Fruit fly (Drosophila melanogaster): ENCODE measurements around the gene btn.

The btn gene

dm6 chr3R:22624737-22625136 lies 38.3 kb upstream of the btn start (continued):
- TF ChIP-seq sc (optimal IDR thresholded peaks at IDR 0.05) = no peak
- peak; percentile 35 for TF ChIP-seq sc (GFP tag; optimal IDR thresholded peaks at IDR 0.05)
- no peak for TF ChIP-seq Bgb (GFP tag; IDR thresholded peaks at IDR 0.05; ENCODE audit: partially characterized antibody)
- TF ChIP-seq CG8281 (tag; optimal IDR thresholded peaks at IDR 0.05) = peak; percentile 15
- TF ChIP-seq corto (GFP tag; optimal IDR thresholded peaks at IDR 0.05) = peak; percentile 13
- peak; percentile 56 to 59 for TF ChIP-seq dpn (GFP tag; optimal IDR thresholded peaks at IDR 0.05)
- TF ChIP-seq CkIIα-i1 (GFP tag; IDR thresholded peaks at IDR 0.05) = no peak
- TF ChIP-seq CG8359 (GFP tag; optimal IDR thresholded peaks at IDR 0.05; ENCODE audit: borderline replicate concordance) = no peak
- TF ChIP-seq CG17612 (GFP tag; IDR thresholded peaks at IDR 0.05) = no peak
- no peak for TF ChIP-seq cg (GFP tag; optimal IDR thresholded peaks at IDR 0.05)
- no peak for TF ChIP-seq pzg (GFP tag; optimal IDR thresholded peaks at IDR 0.05)
- no peak for TF ChIP-seq eve (GFP tag; optimal IDR thresholded peaks at IDR 0.05)
- peak; percentile 55 for TF ChIP-seq CG12104 (GFP tag; optimal IDR thresholded peaks at IDR 0.05)
- peak; percentile 10 for TF ChIP-seq org-1 (GFP tag; optimal IDR thresholded peaks at IDR 0.05)
- TF ChIP-seq CG15011 (GFP tag; optimal IDR thresholded peaks at IDR 0.05) = no peak
- no peak for TF ChIP-seq mld (GFP tag; IDR thresholded peaks at IDR 0.05; ENCODE audit: partially characterized antibody)
- peak; percentile 97 for TF ChIP-seq sens (GFP tag)
- peak; percentile 3 for TF ChIP-seq CG18476 (GFP tag; optimal IDR thresholded peaks at IDR 0.05)
- TF ChIP-seq jigr1 (GFP tag; IDR thresholded peaks at IDR 0.05) = no peak
- peak; percentile 61 for TF ChIP-seq dmrt11E (tag; optimal IDR thresholded peaks at IDR 0.05)
- TF ChIP-seq CG6765 (GFP tag; optimal IDR thresholded peaks at IDR 0.05) = no peak
- peak; percentile 72 for TF ChIP-seq Hsf (GFP tag; optimal IDR thresholded peaks at IDR 0.05)
- no peak; the same call in none of the 2 replicates for TF ChIP-seq CG31441 (GFP tag; IDR thresholded peaks at IDR 0.05)
- no peak for TF ChIP-seq Tbp (GFP tag; optimal IDR thresholded peaks at IDR 0.05)
- TF ChIP-seq nmo (GFP tag; optimal IDR thresholded peaks at IDR 0.05) = peak; percentile 61
- TF ChIP-seq CG16779 (GFP tag; IDR thresholded peaks at IDR 0.05) = no peak
- TF ChIP-seq GATAe (GFP tag; conservative IDR thresholded peaks at IDR 0.05) = no peak
- peak; percentile 76 for TF ChIP-seq stc (GFP tag; IDR thresholded peaks at IDR 0.05)
- no peak for TF ChIP-seq lbe (GFP tag; optimal IDR thresholded peaks at IDR 0.05)
- TF ChIP-seq CG16863 (GFP tag; optimal IDR thresholded peaks at IDR 0.05) = peak; percentile 71
- TF ChIP-seq zen (tag; optimal IDR thresholded peaks at IDR 0.05) = peak; percentile 46
- peak; percentile 17 for TF ChIP-seq run (tag; optimal IDR thresholded peaks at IDR 0.05)
- TF ChIP-seq NC2α (GFP tag; optimal IDR thresholded peaks at IDR 0.05) = no peak
- no peak for TF ChIP-seq nerfin-2 (GFP tag; IDR thresholded peaks at IDR 0.05; ENCODE audit: partially characterized antibody)
- no peak for TF ChIP-seq slou (GFP tag; optimal IDR thresholded peaks at IDR 0.05)
- no peak for TF ChIP-seq cwo (GFP tag; optimal IDR thresholded peaks at IDR 0.05)
- TF ChIP-seq Max (GFP tag; optimal IDR thresholded peaks at IDR 0.05) = peak; percentile 54
- TF ChIP-seq Med (GFP tag) = peak; percentile 91
- TF ChIP-seq Myb (GFP tag; optimal IDR thresholded peaks at IDR 0.05) = no peak
- peak; percentile 74 for TF ChIP-seq Rx (GFP tag; IDR thresholded peaks at IDR 0.05)
- TF ChIP-seq CG11696 (GFP tag; IDR thresholded peaks at IDR 0.05) = 0 out of 2 replicates have a peak, but pooled peaks have one; percentile 33
- peak; percentile 79 for TF ChIP-seq lmd (GFP tag; IDR thresholded peaks at IDR 0.05)
- no peak for TF ChIP-seq CG43689 (GFP tag; IDR thresholded peaks at IDR 0.05)
- peak; percentile 30; the same call in 1 of the 2 replicates for TF ChIP-seq sim (GFP tag; IDR thresholded peaks at IDR 0.05)
- no peak for TF ChIP-seq HLH4C (GFP tag; IDR thresholded peaks at IDR 0.05; ENCODE audit: partially characterized antibody)
- TF ChIP-seq CG17385 (GFP tag; optimal IDR thresholded peaks at IDR 0.05) = peak; percentile 56
- no peak for TF ChIP-seq CG9797 (GFP tag; optimal IDR thresholded peaks at IDR 0.05)
- no peak for TF ChIP-seq CG8765 (GFP tag; IDR thresholded peaks at IDR 0.05)
- TF ChIP-seq unpg (GFP tag; optimal IDR thresholded peaks at IDR 0.05) = peak; percentile 74
- TF ChIP-seq chn (GFP tag; optimal IDR thresholded peaks at IDR 0.05) = peak; percentile 45
- 0 out of 2 replicates have a peak, but pooled peaks have one; percentile 18 for TF ChIP-seq NFAT (GFP tag; IDR thresholded peaks at IDR 0.05)
- TF ChIP-seq CG1529 (GFP tag; optimal IDR thresholded peaks at IDR 0.05) = no peak

All from whole organism, embryonic.